Fruit fly (Drosophila melanogaster): ENCODE measurements around the gene CG13841.

DNA sequence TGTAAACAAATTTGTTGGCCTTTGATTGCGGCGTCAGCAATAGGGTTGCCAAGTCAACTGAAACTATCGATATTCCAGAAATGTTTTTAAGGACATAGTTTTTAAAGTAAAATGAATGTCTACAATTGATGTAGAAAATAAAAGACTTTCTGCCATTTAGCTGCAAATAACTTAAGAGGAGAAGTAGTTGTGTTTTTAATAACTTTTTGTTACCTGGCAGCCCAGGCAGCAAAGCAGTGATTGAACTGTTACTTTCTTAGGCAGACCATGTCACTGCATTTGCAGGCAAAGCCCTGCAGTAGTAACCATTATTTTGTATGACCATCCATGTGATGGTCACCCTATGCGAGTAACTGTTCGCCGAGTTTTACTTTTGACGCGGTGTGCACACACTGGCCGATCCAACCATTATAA is 17.0 kb downstream of the CG13841 start, which contains the start of the genes rumi, CG7029 and Usp12-46:
- TF ChIP-seq CG32121 (GFP tag; IDR thresholded peaks at IDR 0.05), result peak; percentile 73; the same call in 1 of the 2 replicates
- TF ChIP-seq CG8159 (tag; optimal IDR thresholded peaks at IDR 0.05), result peak; percentile 79
- TF ChIP-seq CG13204 (GFP tag; optimal IDR thresholded peaks at IDR 0.05), result no peak
- TF ChIP-seq CG14655 (GFP tag; optimal IDR thresholded peaks at IDR 0.05), result no peak
- TF ChIP-seq Pif1B (GFP tag; optimal IDR thresholded peaks at IDR 0.05), result no peak
